Fruit fly (Drosophila melanogaster): ENCODE results near the gene CG7778.
A peak's percentile ranks its signal among the peaks of the same experiment; 100 is the strongest.

CG7778 gene

dm6 chr2L:8384985-8385519 is 38.6 kb downstream of the CG7778 start (continued):
- TF ChIP-seq Ssrp (tag; optimal IDR thresholded peaks at IDR 0.05) (no peak), CG6654 (GFP tag; optimal IDR thresholded peaks at IDR 0.05) (no peak), mld (GFP tag; IDR thresholded peaks at IDR 0.05; ENCODE audit: partially characterized antibody) (no peak), CG11456 (GFP tag; IDR thresholded peaks at IDR 0.05) (no peak), CG15011 (GFP tag; optimal IDR thresholded peaks at IDR 0.05) (no peak), CG3407 (GFP tag; optimal IDR thresholded peaks at IDR 0.05) (no peak), CG17385 (GFP tag; optimal IDR thresholded peaks at IDR 0.05) (peak; percentile 7), ap (GFP tag; IDR thresholded peaks at IDR 0.05) (no peak), ab (GFP tag; optimal IDR thresholded peaks at IDR 0.05) (no peak), CG3163 (GFP tag; optimal IDR thresholded peaks at IDR 0.05) (no peak), pita (GFP tag; optimal IDR thresholded peaks at IDR 0.05) (no peak), Med (GFP tag) (no peak), CG7271 (tag; optimal IDR thresholded peaks at IDR 0.05) (no peak), luna (GFP tag; optimal IDR thresholded peaks at IDR 0.05) (no peak), Myb (GFP tag; optimal IDR thresholded peaks at IDR 0.05) (no peak), CG10462 (GFP tag; optimal IDR thresholded peaks at IDR 0.05) (no peak), Trl (optimal IDR thresholded peaks at IDR 0.05) (no peak), Trl (GFP tag; optimal IDR thresholded peaks at IDR 0.05) (no peak), fu2 (GFP tag; optimal IDR thresholded peaks at IDR 0.05) (no peak)

- TF ChIP-seq ac (GFP tag; optimal IDR thresholded peaks at IDR 0.05) (no peak), lov (optimal IDR thresholded peaks at IDR 0.05) (no peak), lov (GFP tag; IDR thresholded peaks at IDR 0.05) (0 out of 3 replicates have a peak, but pooled peaks have one; percentile 30)
Measured at dm6 chr2L:8385849-8386248, 39.4 kb downstream of the CG7778 start.

- TF ChIP-seq Chrac-16 (GFP tag; optimal IDR thresholded peaks at IDR 0.05) (no peak), kni (GFP tag; optimal IDR thresholded peaks at IDR 0.05) (peak; percentile 21), CG10462 (GFP tag; optimal IDR thresholded peaks at IDR 0.05) (no peak), tup (GFP tag; optimal IDR thresholded peaks at IDR 0.05) (no peak), CG2129 (GFP tag; IDR thresholded peaks at IDR 0.05; ENCODE audit: partially characterized antibody) (no peak)
Measured at dm6 chr2L:8389231-8389630, 42.8 kb downstream of the CG7778 start, which contains the start of gene CG42819. Gene CG42819, minus strand, starts transcription at chr2L:8389331.

dm6 chr2L:8392298-8392697 is 45.9 kb downstream of the CG7778 start, which contains the start of gene CG42820:
Gene CG42820, minus strand, starts transcription at chr2L:8392398.
- TF ChIP-seq CG12744 (GFP tag; optimal IDR thresholded peaks at IDR 0.05) (no peak), sens (GFP tag) (peak; percentile 21), ash1 (GFP tag; optimal IDR thresholded peaks at IDR 0.05) (no peak), CG30431 (GFP tag; optimal IDR thresholded peaks at IDR 0.05) (no peak), CG17568 (GFP tag; optimal IDR thresholded peaks at IDR 0.05) (no peak), CG6683 (GFP tag; optimal IDR thresholded peaks at IDR 0.05) (no peak)

dm6 chr2L:8393122-8393521 is 46.7 kb downstream of the CG7778 start, which contains the start of gene Acp29AB:
Gene Acp29AB, minus strand, starts transcription at chr2L:8393222.
- TF ChIP-seq Deaf1 (tag; optimal IDR thresholded peaks at IDR 0.05) = no peak
- no peak for TF ChIP-seq CG3065 (GFP tag; optimal IDR thresholded peaks at IDR 0.05)
- no peak for TF ChIP-seq CG32772 (GFP tag; IDR thresholded peaks at IDR 0.05)
- no peak for TF ChIP-seq esg (GFP tag; conservative IDR thresholded peaks at IDR 0.05)
- no peak for TF ChIP-seq CG7987 (GFP tag; optimal IDR thresholded peaks at IDR 0.05)
- no peak for TF ChIP-seq CG13424 (tag; optimal IDR thresholded peaks at IDR 0.05)
- no peak for TF ChIP-seq bowl (GFP tag; IDR thresholded peaks at IDR 0.05)

Data from whole organism, embryonic.